Worm (Caenorhabditis elegans): ENCODE results near the gene Y40C7B.4.

ce11 chrX:17234988-17235387 lies 21.6 kb downstream of the Y40C7B.4 start:
- TF ChIP-seq eyg-1 (tag; optimal IDR thresholded peaks at IDR 0.05) = no peak
- no peak for TF ChIP-seq unc-55 (GFP tag; optimal IDR thresholded peaks at IDR 0.05)
- no peak for TF ChIP-seq ama-1 (optimal IDR thresholded peaks at IDR 0.05)
- no peak for TF ChIP-seq nfya-1 (tag; optimal IDR thresholded peaks at IDR 0.05)
- TF ChIP-seq ahr-1 (tag; optimal IDR thresholded peaks at IDR 0.05) = no peak
- no peak for TF ChIP-seq pag-3 (tag; optimal IDR thresholded peaks at IDR 0.05; ENCODE audit: borderline replicate concordance)
- no peak for TF ChIP-seq pha-4 (tag; optimal IDR thresholded peaks at IDR 0.05)
- TF ChIP-seq ceh-48 (tag; optimal IDR thresholded peaks at IDR 0.05) = no peak
- TF ChIP-seq ceh-2 (tag; optimal IDR thresholded peaks at IDR 0.05) = no peak
- no peak for TF ChIP-seq hlh-6 (tag; optimal IDR thresholded peaks at IDR 0.05)
- no peak for TF ChIP-seq unc-86 (tag; optimal IDR thresholded peaks at IDR 0.05)
- no peak for TF ChIP-seq nhr-232 (tag; optimal IDR thresholded peaks at IDR 0.05)
- no peak for TF ChIP-seq T23F11.4 (GFP tag; optimal IDR thresholded peaks at IDR 0.05)
